Worm (Caenorhabditis elegans) whole organism, L4/young adult: ENCODE results near the gene Y119D3B.21.

Experiments
- W03F9.2 ChIP-seq: fragments of 150-350 bp; optimal IDR thresholded peaks from 2 replicates; lab custom pipeline; 2014; ENCODE audit warnings: missing biosample characterization, missing genetic modification characterization
- dao-5 ChIP-seq: sonication (generic microtip); optimal IDR thresholded peaks from 2 replicates; lab custom pipeline; 2016; ENCODE audit warnings: missing genotype, missing genetic modification characterization, moderate library complexity, missing compliant biosample characterization
- him-1 ChIP-seq: sonication (generic microtip); optimal IDR thresholded peaks from 2 replicates; lab custom pipeline; 2016; ENCODE audit warnings: missing genotype, missing genetic modification reagents, missing genetic modification characterization, missing compliant biosample characterization

DNA sequence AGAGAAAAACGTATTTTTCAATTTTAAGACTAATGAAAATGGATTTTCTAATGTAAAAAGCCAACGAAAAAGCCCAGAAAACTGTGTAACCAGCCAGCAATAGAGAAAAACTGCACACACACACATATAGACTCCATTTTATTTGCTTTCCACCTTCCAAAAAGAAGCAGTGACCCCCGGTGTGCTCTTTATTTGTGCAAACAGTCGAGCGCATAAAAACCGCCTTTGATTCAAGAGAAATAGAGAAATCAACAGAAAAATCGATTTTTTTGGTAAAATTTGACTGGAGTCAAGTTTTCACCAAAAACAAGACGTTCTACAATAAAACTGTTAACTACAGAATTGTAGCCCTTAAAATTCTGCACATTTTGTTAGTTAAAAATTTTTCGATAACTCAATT is 13.8 kb downstream of the Y119D3B.21 start:
- TF ChIP-seq W03F9.2 (tag; lab: Kevin White, UChicago): no peak
- TF ChIP-seq dao-5 (tag; lab: Kevin White, UChicago): no peak
- TF ChIP-seq him-1: no peak
